In genomic region chrIII:10533310-10533709, ce11 we compare ENCODE assay signal across 7 worm cellular contexts.
TF ChIP-seq lines count a peak whose summit lies in the region.

No protein-coding gene starts in this region.

TF ChIP-seq in whole organism, L1 larva, 84 proteins besides CTCF, POLR2A, EP300 and RAD21 (continues in another document):
- TF ChIP-seq unc-98 (GFP tag; IDR thresholded peaks at IDR 0.05; lab: Robert Waterston, UW) = no peak
- TF ChIP-seq nhr-20 (tag; optimal IDR thresholded peaks at IDR 0.05; lab: Kevin White, UChicago) = peak; percentile 28
- TF ChIP-seq F16B12.6 (tag; optimal IDR thresholded peaks at IDR 0.05; lab: Kevin White, UChicago) = no peak
- TF ChIP-seq blmp-1 (tag; optimal IDR thresholded peaks at IDR 0.05; lab: Kevin White, UChicago) = peak; percentile 14
- no peak for TF ChIP-seq nhr-28 (tag; optimal IDR thresholded peaks at IDR 0.05; lab: Kevin White, UChicago)
- TF ChIP-seq aly-2 (tag; optimal IDR thresholded peaks at IDR 0.05; lab: Kevin White, UChicago) = no peak
- TF ChIP-seq lin-14 (GFP tag; optimal IDR thresholded peaks at IDR 0.05; lab: Kevin White, UChicago) = peak; percentile 59
- TF ChIP-seq nhr-90 (tag; optimal IDR thresholded peaks at IDR 0.05; lab: Kevin White, UChicago; ENCODE audit: poor library complexity) = peak; percentile 26
- TF ChIP-seq nhr-71 (tag; optimal IDR thresholded peaks at IDR 0.05; lab: Kevin White, UChicago) = peak; percentile 23
- TF ChIP-seq mdl-1 (tag; optimal IDR thresholded peaks at IDR 0.05; lab: Kevin White, UChicago) = peak in 1 of 2 experiments; percentile 45
- TF ChIP-seq elt-3 (tag; optimal IDR thresholded peaks at IDR 0.05; lab: Kevin White, UChicago) = peak in 5 of 6 experiments; percentile 48 to 95 (median 70)
- TF ChIP-seq fkh-4 (tag; optimal IDR thresholded peaks at IDR 0.05; lab: Kevin White, UChicago; ENCODE audit: borderline replicate concordance) = no peak
- TF ChIP-seq nhr-85 (tag; lab: Kevin White, UChicago) = peak; percentile 69

TF ChIP-seq in whole organism, L2 larva, 48 proteins besides CTCF, POLR2A, EP300 and RAD21 (continues in another document):
- TF ChIP-seq dmd-4 (tag; optimal IDR thresholded peaks at IDR 0.05; lab: Kevin White, UChicago) (no peak), egl-27 (tag; optimal IDR thresholded peaks at IDR 0.05; lab: Kevin White, UChicago) (no peak), alr-1 (tag; optimal IDR thresholded peaks at IDR 0.05; lab: Kevin White, UChicago) (no peak), blmp-1 (tag; optimal IDR thresholded peaks at IDR 0.05; lab: Kevin White, UChicago; ENCODE audit: insufficient read depth) (peak; percentile 6), skn-1 (tag; optimal IDR thresholded peaks at IDR 0.05; lab: Kevin White, UChicago) (no peak), gmeb-1 (tag; optimal IDR thresholded peaks at IDR 0.05; lab: Kevin White, UChicago) (peak; percentile 57), ama-1 (optimal IDR thresholded peaks at IDR 0.05; lab: Kevin White, UChicago) (no peak), nhr-129 (tag; optimal IDR thresholded peaks at IDR 0.05; lab: Kevin White, UChicago) (peak; percentile 75), nhr-21 (tag; optimal IDR thresholded peaks at IDR 0.05; lab: Kevin White, UChicago) (peak; percentile 67), ztf-1 (GFP tag; conservative IDR thresholded peaks at IDR 0.05; lab: Robert Waterston, UW) (no peak), fos-1 (tag; optimal IDR thresholded peaks at IDR 0.05; lab: Kevin White, UChicago) (peak; percentile 96), nhr-25 (tag; optimal IDR thresholded peaks at IDR 0.05; lab: Kevin White, UChicago) (peak; percentile 27), unc-62 (GFP tag; optimal IDR thresholded peaks at IDR 0.05; lab: Kevin White, UChicago) (no peak)

TF ChIP-seq in whole organism, L3 larva, 47 proteins besides CTCF, POLR2A, EP300 and RAD21 (continues in another document):
- TF ChIP-seq aly-2 (tag; optimal IDR thresholded peaks at IDR 0.05; lab: Kevin White, UChicago) = no peak
- TF ChIP-seq ceh-28 (tag; optimal IDR thresholded peaks at IDR 0.05; lab: Kevin White, UChicago) = peak; percentile 22
- peak; percentile 22 for TF ChIP-seq nfya-1 (tag; optimal IDR thresholded peaks at IDR 0.05; lab: Kevin White, UChicago; ENCODE audit: insufficient read depth)
- TF ChIP-seq ztf-4 (tag; optimal IDR thresholded peaks at IDR 0.05; lab: Kevin White, UChicago) = no peak
- TF ChIP-seq nhr-43 (tag; optimal IDR thresholded peaks at IDR 0.05; lab: Kevin White, UChicago; ENCODE audit: poor library complexity, severe bottlenecking) = peak; percentile 40
- peak; percentile 59 for TF ChIP-seq jun-1 (tag; optimal IDR thresholded peaks at IDR 0.05; lab: Kevin White, UChicago)
- TF ChIP-seq elt-2 (tag; optimal IDR thresholded peaks at IDR 0.05; lab: Kevin White, UChicago) = peak; percentile 95
- TF ChIP-seq nhr-25 (tag; optimal IDR thresholded peaks at IDR 0.05; lab: Kevin White, UChicago) = peak; percentile 57
- no peak for TF ChIP-seq snpc-4 (tag; optimal IDR thresholded peaks at IDR 0.05; lab: Kevin White, UChicago)
- peak; percentile 43 for TF ChIP-seq nhr-23 (tag; optimal IDR thresholded peaks at IDR 0.05; lab: Kevin White, UChicago)
- TF ChIP-seq fos-1 (tag; optimal IDR thresholded peaks at IDR 0.05; lab: Kevin White, UChicago) = peak; percentile 16
- peak in 2 of 3 experiments; percentile 32 to 77 for TF ChIP-seq elt-3 (tag; optimal IDR thresholded peaks at IDR 0.05; lab: Kevin White, UChicago)
- peak; percentile 94 for TF ChIP-seq pqm-1 (tag; optimal IDR thresholded peaks at IDR 0.05; lab: Kevin White, UChicago)

TF ChIP-seq in whole organism, L4 larva, 104 proteins besides CTCF, POLR2A, EP300 and RAD21 (continues in another document):
- TF ChIP-seq Y5F2A.4 (GFP tag; optimal IDR thresholded peaks at IDR 0.05; lab: Kevin White, UChicago) = no peak
- no peak for TF ChIP-seq spr-3 (GFP tag; optimal IDR thresholded peaks at IDR 0.05; lab: Kevin White, UChicago)
- TF ChIP-seq ceh-44 (GFP tag; IDR thresholded peaks at IDR 0.05; lab: Robert Waterston, UW) = no peak
- peak; percentile 55 for TF ChIP-seq jun-1 (tag; optimal IDR thresholded peaks at IDR 0.05; lab: Kevin White, UChicago)
- no peak for TF ChIP-seq vab-7 (GFP tag; IDR thresholded peaks at IDR 0.05; lab: Robert Waterston, UW)
- no peak for TF ChIP-seq egl-27 (tag; optimal IDR thresholded peaks at IDR 0.05; lab: Kevin White, UChicago)
- no peak for TF ChIP-seq zfp-3 (GFP tag; conservative IDR thresholded peaks at IDR 0.05; lab: Robert Waterston, UW)
- TF ChIP-seq tra-1 (GFP tag; IDR thresholded peaks at IDR 0.05; lab: Robert Waterston, UW) = peak; percentile 87
- no peak for TF ChIP-seq spr-1 (tag; optimal IDR thresholded peaks at IDR 0.05; lab: Kevin White, UChicago)
- TF ChIP-seq unc-130 (GFP tag; optimal IDR thresholded peaks at IDR 0.05; lab: Kevin White, UChicago) = no peak
- TF ChIP-seq ctbp-1 (GFP tag; IDR thresholded peaks at IDR 0.05; lab: Robert Waterston, UW) = no peak
- TF ChIP-seq duxl-1 (tag; optimal IDR thresholded peaks at IDR 0.05; lab: Kevin White, UChicago; ENCODE audit: poor library complexity) = no peak
- no peak for TF ChIP-seq nhr-111 (GFP tag; optimal IDR thresholded peaks at IDR 0.05; lab: Kevin White, UChicago)
- peak; percentile 10 to 85 for TF ChIP-seq mdl-1 (tag; optimal IDR thresholded peaks at IDR 0.05; lab: Kevin White, UChicago)
- TF ChIP-seq unc-39 (tag; optimal IDR thresholded peaks at IDR 0.05; lab: Kevin White, UChicago) = no peak

TF ChIP-seq in whole organism, late embryonic, 69 proteins besides CTCF, POLR2A, EP300 and RAD21:
- TF ChIP-seq nhr-11 (tag; optimal IDR thresholded peaks at IDR 0.05; lab: Kevin White, UChicago) (no peak), ref-2 (tag; optimal IDR thresholded peaks at IDR 0.05; lab: Kevin White, UChicago) (no peak), pha-2 (tag; optimal IDR thresholded peaks at IDR 0.05; lab: Kevin White, UChicago) (no peak), elt-2 (tag; optimal IDR thresholded peaks at IDR 0.05; lab: Kevin White, UChicago) (peak; percentile 74), unc-55 (GFP tag; optimal IDR thresholded peaks at IDR 0.05; lab: Kevin White, UChicago) (peak; percentile 17), fkh-10 (GFP tag; optimal IDR thresholded peaks at IDR 0.05; lab: Kevin White, UChicago) (no peak), ceh-30 (tag; optimal IDR thresholded peaks at IDR 0.05; lab: Kevin White, UChicago) (no peak)

TF ChIP-seq in whole organism, mixed stage, embryonic, 35 proteins besides CTCF, POLR2A, EP300 and RAD21:
- TF ChIP-seq sem-2 (GFP tag; optimal IDR thresholded peaks at IDR 0.05; lab: Kevin White, UChicago) (no peak), nhr-237 (tag; optimal IDR thresholded peaks at IDR 0.05; lab: Kevin White, UChicago) (no peak), mls-2 (tag; optimal IDR thresholded peaks at IDR 0.05; lab: Kevin White, UChicago) (no peak), lsy-2 (tag; optimal IDR thresholded peaks at IDR 0.05; lab: Kevin White, UChicago) (no peak), nhr-12 (tag; optimal IDR thresholded peaks at IDR 0.05; lab: Kevin White, UChicago) (no peak), ces-1 (GFP tag; optimal IDR thresholded peaks at IDR 0.05; lab: Kevin White, UChicago) (no peak), zip-8 (tag; optimal IDR thresholded peaks at IDR 0.05; lab: Kevin White, UChicago) (no peak), ceh-83 (GFP tag; optimal IDR thresholded peaks at IDR 0.05; lab: Kevin White, UChicago) (no peak), drap-1 (GFP tag; optimal IDR thresholded peaks at IDR 0.05; lab: Kevin White, UChicago) (no peak), lin-32 (GFP tag; optimal IDR thresholded peaks at IDR 0.05; lab: Kevin White, UChicago) (no peak), unc-62 (GFP tag; optimal IDR thresholded peaks at IDR 0.05; lab: Kevin White, UChicago) (peak; percentile 30), hlh-1 (tag; optimal IDR thresholded peaks at IDR 0.05; lab: Kevin White, UChicago) (no peak), bed-3 (GFP tag; optimal IDR thresholded peaks at IDR 0.05; lab: Kevin White, UChicago) (no peak), elt-3 (tag; optimal IDR thresholded peaks at IDR 0.05; lab: Kevin White, UChicago) (peak; percentile 79), mab-5 (tag; optimal IDR thresholded peaks at IDR 0.05; lab: Kevin White, UChicago) (no peak), ham-2 (GFP tag; optimal IDR thresholded peaks at IDR 0.05; lab: Kevin White, UChicago) (no peak)

TF ChIP-seq in whole organism, young adult, 124 proteins besides CTCF, POLR2A, EP300 and RAD21 (continues in another document):
- TF ChIP-seq tlf-1 (GFP tag; optimal IDR thresholded peaks at IDR 0.05; lab: Kevin White, UChicago) = peak; percentile 34
- TF ChIP-seq tbx-9 (tag; optimal IDR thresholded peaks at IDR 0.05; lab: Kevin White, UChicago; ENCODE audit: borderline replicate concordance) = no peak
- TF ChIP-seq snpc-4 (GFP tag; optimal IDR thresholded peaks at IDR 0.05; lab: Kevin White, UChicago) = no peak
- TF ChIP-seq snpc-4 (tag; optimal IDR thresholded peaks at IDR 0.05; lab: Kevin White, UChicago) = peak in 3 of 4 experiments; percentile 3 to 62 (median 33)
- TF ChIP-seq ets-4 (GFP tag; optimal IDR thresholded peaks at IDR 0.05; lab: Kevin White, UChicago) = peak; percentile 35
- peak; percentile 40 for TF ChIP-seq madf-10 (tag; optimal IDR thresholded peaks at IDR 0.05; lab: Kevin White, UChicago)
- no peak for TF ChIP-seq F22D6.2 (tag; optimal IDR thresholded peaks at IDR 0.05; lab: Kevin White, UChicago)
- TF ChIP-seq cebp-1 (GFP tag; IDR thresholded peaks at IDR 0.05; lab: Robert Waterston, UW) = no peak
- peak; percentile 69 for TF ChIP-seq cebp-1 (tag; optimal IDR thresholded peaks at IDR 0.05; lab: Kevin White, UChicago)
- 0 out of 2 replicates have a peak, but pooled peaks have one; percentile 42 for TF ChIP-seq Y56A3A.18 (GFP tag; IDR thresholded peaks at IDR 0.05; lab: Robert Waterston, UW)
- peak; percentile 43 for TF ChIP-seq unc-62 (GFP tag; optimal IDR thresholded peaks at IDR 0.05; lab: Kevin White, UChicago)
- TF ChIP-seq attf-5 (GFP tag; optimal IDR thresholded peaks at IDR 0.05; lab: Kevin White, UChicago) = peak; percentile 24
- TF ChIP-seq B0035.1 (tag; optimal IDR thresholded peaks at IDR 0.05; lab: Kevin White, UChicago) = no peak
- TF ChIP-seq ztf-3 (GFP tag; optimal IDR thresholded peaks at IDR 0.05; lab: Kevin White, UChicago) = no peak
- no peak for TF ChIP-seq repo-1 (tag; optimal IDR thresholded peaks at IDR 0.05; lab: Kevin White, UChicago)
- TF ChIP-seq lin-54 (GFP tag; optimal IDR thresholded peaks at IDR 0.05; lab: Kevin White, UChicago) = peak; percentile 5
- peak; percentile 69 for TF ChIP-seq dox-1 (GFP tag; IDR thresholded peaks at IDR 0.05; lab: Robert Waterston, UW)
- no peak for TF ChIP-seq K12H6.12 (tag; optimal IDR thresholded peaks at IDR 0.05; lab: Kevin White, UChicago)
- TF ChIP-seq B0336.3 (GFP tag; IDR thresholded peaks at IDR 0.05; lab: Robert Waterston, UW) = no peak
- no peak for TF ChIP-seq C06A6.2 (GFP tag; conservative IDR thresholded peaks at IDR 0.05; lab: Robert Waterston, UW)
- no peak for TF ChIP-seq ztf-6 (GFP tag; IDR thresholded peaks at IDR 0.05; lab: Robert Waterston, UW)
- no peak for TF ChIP-seq snpc-1.3 (tag; optimal IDR thresholded peaks at IDR 0.05; lab: Kevin White, UChicago; ENCODE audit: insufficient read depth)
- no peak for TF ChIP-seq bed-1 (GFP tag; IDR thresholded peaks at IDR 0.05; lab: Robert Waterston, UW)
- peak; percentile 30 for TF ChIP-seq lin-40 (tag; optimal IDR thresholded peaks at IDR 0.05; lab: Kevin White, UChicago)
- no peak for TF ChIP-seq T26A5.8 (tag; optimal IDR thresholded peaks at IDR 0.05; lab: Kevin White, UChicago)
